Fruit fly (Drosophila melanogaster): ENCODE measurements around the gene eRF3.

The eRF3 gene

dm6 chr2L:12427487-12428101 lies 6.7 kb upstream of the eRF3 start, which contains the start of the genes CG5446 and Trm1 (continued):
- no peak for TF ChIP-seq Stat92E (GFP tag; optimal IDR thresholded peaks at IDR 0.05)
- TF ChIP-seq Bteb2 (GFP tag; optimal IDR thresholded peaks at IDR 0.05) = no peak
- TF ChIP-seq Atf6 (GFP tag; IDR thresholded peaks at IDR 0.05) = no peak; the same call in 1 of the 2 replicates
- TF ChIP-seq Oaz (GFP tag; IDR thresholded peaks at IDR 0.05) = no peak
- TF ChIP-seq Trl (optimal IDR thresholded peaks at IDR 0.05) = no peak
- TF ChIP-seq Trl (GFP tag; optimal IDR thresholded peaks at IDR 0.05) = no peak
- TF ChIP-seq zfh2 (GFP tag; optimal IDR thresholded peaks at IDR 0.05) = peak; percentile 3
- TF ChIP-seq CG1602 (GFP tag; optimal IDR thresholded peaks at IDR 0.05) = peak; percentile 64
- no peak for TF ChIP-seq CG31365 (tag; optimal IDR thresholded peaks at IDR 0.05)
- TF ChIP-seq CG31388 (GFP tag; optimal IDR thresholded peaks at IDR 0.05) = peak; percentile 17
- TF ChIP-seq CG14050 (GFP tag; IDR thresholded peaks at IDR 0.05) = no peak
- peak; percentile 16 for TF ChIP-seq BEAF-32 (GFP tag; optimal IDR thresholded peaks at IDR 0.05)
- TF ChIP-seq CG11504 (tag; optimal IDR thresholded peaks at IDR 0.05) = peak; percentile 81
- TF ChIP-seq CG7987 (GFP tag; optimal IDR thresholded peaks at IDR 0.05) = no peak
- 0 out of 3 replicates have a peak, but pooled peaks have one; percentile 6 for TF ChIP-seq ken (GFP tag; IDR thresholded peaks at IDR 0.05)
- no peak for TF ChIP-seq MTF-1 (GFP tag; optimal IDR thresholded peaks at IDR 0.05; ENCODE audit: borderline replicate concordance)
- no peak for TF ChIP-seq lov (optimal IDR thresholded peaks at IDR 0.05)
- TF ChIP-seq lov (GFP tag; IDR thresholded peaks at IDR 0.05) = no peak
- TF ChIP-seq stwl (tag; optimal IDR thresholded peaks at IDR 0.05) = peak; percentile 24
- no peak for TF ChIP-seq croc (GFP tag; conservative IDR thresholded peaks at IDR 0.05)
- peak; percentile 57 for TF ChIP-seq Oli (tag; optimal IDR thresholded peaks at IDR 0.05)
- TF ChIP-seq CG1233 (GFP tag; optimal IDR thresholded peaks at IDR 0.05) = peak; percentile 41
- TF ChIP-seq Rfx (GFP tag; IDR thresholded peaks at IDR 0.05) = peak; percentile 56
- no peak for TF ChIP-seq jing (GFP tag; optimal IDR thresholded peaks at IDR 0.05)
- peak; percentile 17; the same call in 1 of the 3 replicates for TF ChIP-seq zfh1 (GFP tag; IDR thresholded peaks at IDR 0.05)
- no peak for TF ChIP-seq sim (GFP tag; IDR thresholded peaks at IDR 0.05)
- peak; percentile 53 for TF ChIP-seq CG2120 (GFP tag; optimal IDR thresholded peaks at IDR 0.05)
- TF ChIP-seq az2 (GFP tag; optimal IDR thresholded peaks at IDR 0.05) = peak; percentile 46
- no peak for TF ChIP-seq Atf-2 (GFP tag; optimal IDR thresholded peaks at IDR 0.05)
- TF ChIP-seq disco-r (GFP tag; optimal IDR thresholded peaks at IDR 0.05) = no peak
- TF ChIP-seq CG13624 (GFP tag; optimal IDR thresholded peaks at IDR 0.05) = peak; percentile 30
- peak; percentile 70; the same call in 2 of the 3 replicates for TF ChIP-seq CG11695 (GFP tag; IDR thresholded peaks at IDR 0.05)
- no peak for TF ChIP-seq CG3995 (GFP tag; optimal IDR thresholded peaks at IDR 0.05)
- peak; percentile 66 for TF ChIP-seq YL-1 (GFP tag; optimal IDR thresholded peaks at IDR 0.05)
- TF ChIP-seq Max (GFP tag; optimal IDR thresholded peaks at IDR 0.05) = peak; percentile 25
- TF ChIP-seq Dbx (GFP tag; IDR thresholded peaks at IDR 0.05) = peak; percentile 46; the same call in 1 of the 3 replicates
- TF ChIP-seq lmd (GFP tag; IDR thresholded peaks at IDR 0.05) = peak; percentile 7; the same call in 1 of the 2 replicates
- no peak for TF ChIP-seq CG8478 (optimal IDR thresholded peaks at IDR 0.05)
- no peak for TF ChIP-seq CG1529 (GFP tag; optimal IDR thresholded peaks at IDR 0.05)
- TF ChIP-seq lilli (GFP tag; optimal IDR thresholded peaks at IDR 0.05) = peak; percentile 47
- peak; percentile 89 for TF ChIP-seq CG18262 (tag; optimal IDR thresholded peaks at IDR 0.05)
- peak; percentile 73 for TF ChIP-seq CG6689 (GFP tag; IDR thresholded peaks at IDR 0.05)
- peak; percentile 56 for TF ChIP-seq ind (GFP tag; optimal IDR thresholded peaks at IDR 0.05)
- TF ChIP-seq HHEX (GFP tag; optimal IDR thresholded peaks at IDR 0.05) = peak; percentile 46
- 0 out of 2 replicates have a peak, but pooled peaks have one; percentile 39 for TF ChIP-seq CG14014 (GFP tag; IDR thresholded peaks at IDR 0.05)
- no peak for TF ChIP-seq ems (GFP tag; optimal IDR thresholded peaks at IDR 0.05)
- TF ChIP-seq CG18619 (GFP tag; optimal IDR thresholded peaks at IDR 0.05) = peak; percentile 62
- no peak for TF ChIP-seq da (GFP tag; optimal IDR thresholded peaks at IDR 0.05)
- TF ChIP-seq wdn (GFP tag; IDR thresholded peaks at IDR 0.05) = no peak
- TF ChIP-seq vvl (GFP tag; IDR thresholded peaks at IDR 0.05) = peak; percentile 75; the same call in 1 of the 2 replicates
- peak; percentile 75 for TF ChIP-seq CG9932 (GFP tag; IDR thresholded peaks at IDR 0.05)
- peak; percentile 66 for TF ChIP-seq CG10654 (GFP tag; optimal IDR thresholded peaks at IDR 0.05)

All from whole organism, embryonic.